Worm (Caenorhabditis elegans): ENCODE data around the gene idpb-1.

Gene idpb-1

ce11 chrII:5142619-5143018 is 40.8 kb downstream of the idpb-1 start, which contains the start of gene F58A6.1:
Gene F58A6.1, plus strand, starts transcription at chrII:5142919.
- TF ChIP-seq ceh-83 (GFP tag; optimal IDR thresholded peaks at IDR 0.05) (no peak), flh-1 (GFP tag; optimal IDR thresholded peaks at IDR 0.05) (no peak), nhr-28 (tag; optimal IDR thresholded peaks at IDR 0.05) (no peak), ceh-43 (GFP tag; optimal IDR thresholded peaks at IDR 0.05) (no peak), nhr-12 (tag; optimal IDR thresholded peaks at IDR 0.05) (no peak), ham-2 (GFP tag; optimal IDR thresholded peaks at IDR 0.05) (no peak), M03D4.4 (tag; optimal IDR thresholded peaks at IDR 0.05) (no peak), lin-32 (GFP tag; optimal IDR thresholded peaks at IDR 0.05) (no peak), ceh-39 (tag; optimal IDR thresholded peaks at IDR 0.05) (no peak), hlh-1 (tag; optimal IDR thresholded peaks at IDR 0.05) (no peak), pha-4 (tag; optimal IDR thresholded peaks at IDR 0.05) (no peak)

ce11 chrII:5148349-5148748 is 46.6 kb downstream of the idpb-1 start, which contains the start of gene F58A6.5:
Gene F58A6.5, minus strand, starts transcription at chrII:5148449.
- TF ChIP-seq mls-2 (tag; optimal IDR thresholded peaks at IDR 0.05) = no peak
- no peak for TF ChIP-seq ceh-39 (tag; optimal IDR thresholded peaks at IDR 0.05)
- TF ChIP-seq ham-2 (GFP tag; optimal IDR thresholded peaks at IDR 0.05) = no peak
- TF ChIP-seq nhr-2 (tag; optimal IDR thresholded peaks at IDR 0.05) = no peak
- TF ChIP-seq nhr-76 (tag; optimal IDR thresholded peaks at IDR 0.05) = no peak
- TF ChIP-seq elt-3 (tag; optimal IDR thresholded peaks at IDR 0.05) = no peak
- TF ChIP-seq drap-1 (GFP tag; optimal IDR thresholded peaks at IDR 0.05) = no peak

ce11 chrII:5150829-5151228 is 49.0 kb downstream of the idpb-1 start, which contains the start of gene srb-16:
Gene srb-16, minus strand, starts transcription at chrII:5150929.
- TF ChIP-seq pha-4 (tag; optimal IDR thresholded peaks at IDR 0.05) = no peak
- no peak for TF ChIP-seq unc-62 (GFP tag; optimal IDR thresholded peaks at IDR 0.05)
- TF ChIP-seq mep-1 (tag; optimal IDR thresholded peaks at IDR 0.05) = no peak
- TF ChIP-seq nhr-28 (tag; optimal IDR thresholded peaks at IDR 0.05) = no peak
- no peak for TF ChIP-seq mls-2 (tag; optimal IDR thresholded peaks at IDR 0.05)
- TF ChIP-seq hlh-1 (tag; optimal IDR thresholded peaks at IDR 0.05) = no peak
- no peak for TF ChIP-seq sem-2 (GFP tag; optimal IDR thresholded peaks at IDR 0.05)
- TF ChIP-seq bed-3 (GFP tag; optimal IDR thresholded peaks at IDR 0.05) = no peak
- TF ChIP-seq mab-5 (tag; optimal IDR thresholded peaks at IDR 0.05) = no peak
- no peak for TF ChIP-seq ztf-11 (tag; optimal IDR thresholded peaks at IDR 0.05)
- no peak for TF ChIP-seq cnd-1 (tag; optimal IDR thresholded peaks at IDR 0.05)
- no peak for TF ChIP-seq lin-13 (tag; optimal IDR thresholded peaks at IDR 0.05)
- TF ChIP-seq blmp-1 (tag; optimal IDR thresholded peaks at IDR 0.05) = no peak
